Worm (Caenorhabditis elegans): ENCODE results near the gene F14F7.7.

The F14F7.7 gene

ce11 chrIII:13066828-13067227 is 36.1 kb downstream of the F14F7.7 start (continued):
- TF ChIP-seq daf-16 (GFP tag; optimal IDR thresholded peaks at IDR 0.05) = no peak
- TF ChIP-seq daf-16 (tag; optimal IDR thresholded peaks at IDR 0.05) = peak; percentile 6
- TF ChIP-seq hlh-30 (tag; optimal IDR thresholded peaks at IDR 0.05; ENCODE audit: insufficient read depth) = no peak
- TF ChIP-seq hlh-11 (tag; optimal IDR thresholded peaks at IDR 0.05) = peak; percentile 15
- TF ChIP-seq cey-2 (tag; optimal IDR thresholded peaks at IDR 0.05; ENCODE audit: borderline replicate concordance, insufficient read depth) = no peak
- TF ChIP-seq dve-1 (tag; optimal IDR thresholded peaks at IDR 0.05; ENCODE audit: insufficient read depth) = peak; percentile 49
- TF ChIP-seq aly-2 (tag; optimal IDR thresholded peaks at IDR 0.05) = no peak
- TF ChIP-seq snpc-4 (tag; optimal IDR thresholded peaks at IDR 0.05) = no peak
- TF ChIP-seq zip-11 (GFP tag; IDR thresholded peaks at IDR 0.05) = no peak
- TF ChIP-seq aha-1 (tag) = peak; percentile 88

- TF ChIP-seq dmd-9 (GFP tag; IDR thresholded peaks at IDR 0.05) = no peak
- TF ChIP-seq ceh-62 (tag; optimal IDR thresholded peaks at IDR 0.05) = no peak
- no peak for TF ChIP-seq mxl-2 (GFP tag; conservative IDR thresholded peaks at IDR 0.05)
- no peak for TF ChIP-seq zip-11 (GFP tag; IDR thresholded peaks at IDR 0.05)
- TF ChIP-seq hlh-30 (tag; optimal IDR thresholded peaks at IDR 0.05; ENCODE audit: insufficient read depth) = peak; percentile 97
- peak; percentile 32 to 81 for TF ChIP-seq hif-1 (tag; optimal IDR thresholded peaks at IDR 0.05)
- no peak for TF ChIP-seq attf-4 (tag; optimal IDR thresholded peaks at IDR 0.05)
- peak; percentile 100 for TF ChIP-seq aha-1 (tag)
- TF ChIP-seq hlh-11 (tag; optimal IDR thresholded peaks at IDR 0.05) = peak; percentile 94
- 0 out of 2 replicates have a peak, but pooled peaks have one; percentile 36 for TF ChIP-seq nhr-42 (GFP tag; IDR thresholded peaks at IDR 0.05)
- TF ChIP-seq nhr-77 (tag; optimal IDR thresholded peaks at IDR 0.05) = peak; percentile 87
- peak; percentile 72 for TF ChIP-seq nhr-10 (tag; optimal IDR thresholded peaks at IDR 0.05)
- TF ChIP-seq F49E8.2 (tag; optimal IDR thresholded peaks at IDR 0.05; ENCODE audit: borderline replicate concordance) = no peak
- 0 out of 2 replicates have a peak, but pooled peaks have one; percentile 65 for TF ChIP-seq saeg-2 (GFP tag; IDR thresholded peaks at IDR 0.05)
- no peak for TF ChIP-seq egl-27 (tag; optimal IDR thresholded peaks at IDR 0.05)
- peak; percentile 69 for TF ChIP-seq nhr-6 (tag; optimal IDR thresholded peaks at IDR 0.05)
- TF ChIP-seq tag-97 (GFP tag; IDR thresholded peaks at IDR 0.05) = no peak
- peak; percentile 86 for TF ChIP-seq nhr-11 (tag; optimal IDR thresholded peaks at IDR 0.05)
- TF ChIP-seq unc-130 (GFP tag; optimal IDR thresholded peaks at IDR 0.05) = no peak
- TF ChIP-seq zfp-2 (tag; optimal IDR thresholded peaks at IDR 0.05) = no peak
- peak; percentile 86 for TF ChIP-seq nhr-28 (tag; optimal IDR thresholded peaks at IDR 0.05)
- TF ChIP-seq mep-1 (tag; optimal IDR thresholded peaks at IDR 0.05) = peak; percentile 95
- peak; percentile 93 for TF ChIP-seq rbr-2 (tag; optimal IDR thresholded peaks at IDR 0.05)
- no peak for TF ChIP-seq ceh-82 (tag; optimal IDR thresholded peaks at IDR 0.05)
- TF ChIP-seq pqm-1 (tag; optimal IDR thresholded peaks at IDR 0.05) = no peak
- peak; percentile 85 for TF ChIP-seq unc-39 (tag; optimal IDR thresholded peaks at IDR 0.05)
- peak; percentile 78 for TF ChIP-seq set-16 (GFP tag; IDR thresholded peaks at IDR 0.05)
- TF ChIP-seq spr-3 (GFP tag; optimal IDR thresholded peaks at IDR 0.05) = peak; percentile 34
- TF ChIP-seq snpc-1.2 (GFP tag; IDR thresholded peaks at IDR 0.05) = peak; percentile 72
- 0 out of 2 replicates have a peak, but pooled peaks have one; percentile 42 for TF ChIP-seq vab-7 (GFP tag; IDR thresholded peaks at IDR 0.05)
- peak; percentile 65 to 83 for TF ChIP-seq lsy-2 (tag; optimal IDR thresholded peaks at IDR 0.05)
- peak; percentile 80 for TF ChIP-seq fkh-10 (GFP tag; optimal IDR thresholded peaks at IDR 0.05)
- TF ChIP-seq nhr-48 (tag; optimal IDR thresholded peaks at IDR 0.05) = peak; percentile 72
- peak; percentile 10 for TF ChIP-seq ztf-7 (tag; optimal IDR thresholded peaks at IDR 0.05)
- no peak for TF ChIP-seq lin-29 (GFP tag; IDR thresholded peaks at IDR 0.05)
- TF ChIP-seq dmd-6 (GFP tag; IDR thresholded peaks at IDR 0.05) = peak; percentile 86
- peak; percentile 87 for TF ChIP-seq egl-43 (GFP tag; IDR thresholded peaks at IDR 0.05)
- TF ChIP-seq hmg-1.1 (GFP tag; IDR thresholded peaks at IDR 0.05) = peak; percentile 93
- TF ChIP-seq F10B5.3 (tag; optimal IDR thresholded peaks at IDR 0.05) = peak; percentile 38
- no peak for TF ChIP-seq ceh-44 (GFP tag; IDR thresholded peaks at IDR 0.05)
- 0 out of 2 replicates have a peak, but pooled peaks have one; percentile 41 for TF ChIP-seq D1046.2 (GFP tag; IDR thresholded peaks at IDR 0.05)
- TF ChIP-seq F26F4.8 (GFP tag; conservative IDR thresholded peaks at IDR 0.05) = no peak
Observed at ce11 chrIII:13067884-13068767, 37.4 kb downstream of the F14F7.7 start.

All from whole organism, L4 larva.